Worm (Caenorhabditis elegans) whole organism, late embryonic: ENCODE data around the gene wdr-5.3.

ENCODE experiments used
- C38D4.7 ChIP-seq: fragments of 200-800 bp; sonication (Bioruptor generic); optimal IDR thresholded peaks from 2 replicates; lab custom pipeline; 2018; ENCODE audit warnings: mild to moderate bottlenecking, missing genetic modification characterization, moderate library complexity, missing compliant biosample characterization
- K02D7.2 ChIP-seq: sonication (generic microtip); optimal IDR thresholded peaks from 2 replicates; lab custom pipeline; 2017; ENCODE audit warnings: mild to moderate bottlenecking, missing genetic modification characterization, missing compliant biosample characterization
- T23F11.4 ChIP-seq: fragments of 200-800 bp; sonication (Bioruptor generic); optimal IDR thresholded peaks from 2 replicates; lab custom pipeline; 2018; ENCODE audit warnings: mild to moderate bottlenecking, missing genetic modification characterization, missing compliant biosample characterization
- ama-1 ChIP-seq: fragments of 150-350 bp; optimal IDR thresholded peaks from 2 replicates; lab custom pipeline; 2014
- ceh-14 ChIP-seq: sonication (generic microtip); optimal IDR thresholded peaks from 2 replicates; lab custom pipeline; 2016; ENCODE audit warnings: missing genotype, missing genetic modification characterization, missing compliant biosample characterization
- ceh-18 ChIP-seq: sonication (generic microtip); optimal IDR thresholded peaks from 2 replicates; lab custom pipeline; 2016; ENCODE audit warnings: missing genetic modification characterization, missing compliant biosample characterization
- ceh-19 ChIP-seq: fragments of 200-800 bp; sonication (Bioruptor generic); optimal IDR thresholded peaks from 2 replicates; lab custom pipeline; 2018; ENCODE audit warnings: mild to moderate bottlenecking, missing genetic modification characterization, missing compliant biosample characterization
- ceh-34 ChIP-seq: sonication (generic microtip); optimal IDR thresholded peaks from 2 replicates; lab custom pipeline; 2016; ENCODE audit warnings: mild to moderate bottlenecking, missing genetic modification characterization, missing compliant biosample characterization
- ceh-45 ChIP-seq: fragments of 200-800 bp; sonication (Bioruptor generic); IDR thresholded peaks from 2 replicates; pipeline ENCODE4 v1.3.6; 2022; ENCODE audit warnings: missing genetic modification reagents, missing genetic modification characterization, missing compliant biosample characterization
- ceh-48 ChIP-seq: sonication (generic microtip); optimal IDR thresholded peaks from 2 replicates; lab custom pipeline; 2016; ENCODE audit warnings: missing genetic modification characterization, inconsistent platforms, missing compliant biosample characterization
- ceh-6 ChIP-seq: fragments of 200-800 bp; sonication (Bioruptor generic); optimal IDR thresholded peaks from 2 replicates; lab custom pipeline; 2018; ENCODE audit warnings: mild to moderate bottlenecking, missing genetic modification characterization, missing compliant biosample characterization
- ceh-9 ChIP-seq: sonication (generic microtip); optimal IDR thresholded peaks from 2 replicates; lab custom pipeline; 2016; ENCODE audit warnings: mild to moderate bottlenecking, missing genetic modification characterization, inconsistent platforms, missing compliant biosample characterization
- dmd-4 ChIP-seq: sonication (generic microtip); optimal IDR thresholded peaks from 2 replicates; lab custom pipeline; 2016; ENCODE audit warnings: borderline replicate concordance, missing genetic modification characterization, missing compliant biosample characterization
- fkh-10 ChIP-seq: fragments of 150-350 bp; optimal IDR thresholded peaks from 2 replicates; lab custom pipeline; 2014; ENCODE audit warnings: missing biosample characterization, missing genetic modification reagents, missing genetic modification characterization
- hlh-15 ChIP-seq: sonication (generic microtip); optimal IDR thresholded peaks from 2 replicates; lab custom pipeline; 2016; ENCODE audit warnings: missing genetic modification characterization, missing compliant biosample characterization
- hlh-30 ChIP-seq: sonication (generic microtip); optimal IDR thresholded peaks from 2 replicates; lab custom pipeline; 2017; ENCODE audit warnings: antibody characterized with exemption, missing genetic modification characterization, missing compliant biosample characterization; ENCODE audit not compliant: insufficient read depth
- hlh-6 ChIP-seq: sonication (generic microtip); optimal IDR thresholded peaks from 2 replicates; lab custom pipeline; 2016; ENCODE audit warnings: missing genotype, missing genetic modification characterization, missing compliant biosample characterization
- hlh-8 ChIP-seq: sonication (generic microtip); optimal IDR thresholded peaks from 2 replicates; lab custom pipeline; 2016; ENCODE audit warnings: missing genotype, missing genetic modification characterization, missing compliant biosample characterization
- lin-11 ChIP-seq: fragments of 200-800 bp; sonication (Bioruptor generic); optimal IDR thresholded peaks from 2 replicates; lab custom pipeline; 2018; ENCODE audit warnings: mild to moderate bottlenecking, missing genetic modification characterization, missing compliant biosample characterization
- madf-2 ChIP-seq: sonication (generic microtip); optimal IDR thresholded peaks from 2 replicates; lab custom pipeline; 2017; ENCODE audit warnings: missing genetic modification characterization, missing compliant biosample characterization
- mec-3 ChIP-seq: sonication (generic microtip); optimal IDR thresholded peaks from 2 replicates; lab custom pipeline; 2016; ENCODE audit warnings: borderline replicate concordance, missing genetic modification characterization, missing compliant biosample characterization
- nfya-1 ChIP-seq: sonication (generic microtip); optimal IDR thresholded peaks from 2 replicates; lab custom pipeline; 2017; ENCODE audit warnings: missing genetic modification characterization, mild to moderate bottlenecking, missing compliant biosample characterization, antibody characterized with exemption, moderate library complexity
- nhr-11 ChIP-seq: fragments of 150-350 bp; optimal IDR thresholded peaks from 2 replicates; lab custom pipeline; 2014; ENCODE audit warnings: missing biosample characterization, missing genetic modification characterization
- nhr-232 ChIP-seq: sonication (generic microtip); optimal IDR thresholded peaks from 2 replicates; lab custom pipeline; 2016; ENCODE audit warnings: missing genetic modification characterization, missing compliant biosample characterization
- npax-4 ChIP-seq: sonication (generic microtip); optimal IDR thresholded peaks from 2 replicates; lab custom pipeline; 2016; ENCODE audit warnings: missing genetic modification characterization, missing compliant biosample characterization
- odd-2 ChIP-seq: sonication (generic microtip); optimal IDR thresholded peaks from 2 replicates; lab custom pipeline; 2017; ENCODE audit warnings: antibody characterized with exemption, mild to moderate bottlenecking, missing genetic modification characterization, missing compliant biosample characterization
- pax-1 ChIP-seq: fragments of 150-350 bp; optimal IDR thresholded peaks from 2 replicates; lab custom pipeline; 2014; ENCODE audit warnings: missing biosample characterization, missing genetic modification characterization
- pha-4 ChIP-seq: fragments of 150-350 bp; optimal IDR thresholded peaks from 2 replicates; lab custom pipeline; 2018; ENCODE audit warnings: missing biosample characterization, missing genetic modification reagents, missing genetic modification characterization
- ref-2 ChIP-seq: sonication (generic microtip); optimal IDR thresholded peaks from 2 replicates; lab custom pipeline; 2016; ENCODE audit warnings: missing genetic modification characterization, missing compliant biosample characterization
- sox-2 ChIP-seq: fragments of 200-800 bp; sonication (Bioruptor generic); IDR thresholded peaks from 2 replicates; pipeline ENCODE4 v1.3.6; 2022; ENCODE audit warnings: missing genetic modification reagents, missing genetic modification characterization, missing compliant biosample characterization
- syd-9 ChIP-seq: sonication (generic microtip); optimal IDR thresholded peaks from 2 replicates; lab custom pipeline; 2016; ENCODE audit warnings: mild to moderate bottlenecking, missing genetic modification characterization, moderate library complexity, missing compliant biosample characterization
- unc-3 ChIP-seq, 2 experiments: fragments of 200-800 bp in 1 of 2; sonication (Bioruptor generic) in 1 of 2; sonication (generic microtip) in 1 of 2; conservative IDR thresholded peaks in 1 of 2; optimal IDR thresholded peaks in 1 of 2; 2 replicates each; pipeline versions ENCODE4 v1.3.6 to Lab custom; 2016 to 2022; ENCODE audit warnings: missing compliant biosample characterization in 2 of 2, missing genetic modification characterization in 2 of 2, missing genetic modification reagents in 1 of 2
- unc-42 ChIP-seq: sonication (generic microtip); optimal IDR thresholded peaks from 2 replicates; lab custom pipeline; 2016; ENCODE audit warnings: missing genotype, missing genetic modification characterization, missing compliant biosample characterization
- unc-86 ChIP-seq: sonication (generic microtip); optimal IDR thresholded peaks from 2 replicates; lab custom pipeline; 2016; ENCODE audit warnings: missing genetic modification characterization, missing compliant biosample characterization
- zip-5 ChIP-seq: sonication (generic microtip); optimal IDR thresholded peaks from 2 replicates; lab custom pipeline; 2016; ENCODE audit warnings: missing genetic modification characterization, missing compliant biosample characterization

The wdr-5.3 gene

ce11 chrV:10695181-10695580 is 41.7 kb upstream of the wdr-5.3 start, which contains the start of gene C05A2.4:
TSS of gene C05A2.4 (plus strand) at chrV:10695481.
- TF ChIP-seq unc-86 (no peak), pax-1 (tag; lab: Kevin White, UChicago) (no peak), ceh-14 (tag; lab: Kevin White, UChicago) (no peak), ceh-48 (tag; lab: Kevin White, UChicago) (no peak), nfya-1 (tag; lab: Kevin White, UChicago) (no peak), zip-5 (tag; lab: Kevin White, UChicago) (no peak), hlh-15 (tag; lab: Kevin White, UChicago) (no peak), madf-2 (no peak), hlh-30 (tag; lab: Kevin White, UChicago) (no peak), syd-9 (tag; lab: Kevin White, UChicago) (no peak), sox-2 (GFP tag; lab: Robert Waterston, UW) (no peak)

ce11 chrV:10699122-10699521 is 37.8 kb upstream of the wdr-5.3 start:
- TF ChIP-seq odd-2 (tag; lab: Kevin White, UChicago) (no peak), lin-11 (tag; lab: Kevin White, UChicago) (no peak), dmd-4 (tag; lab: Kevin White, UChicago) (no peak), unc-3 (GFP tag; conservative IDR thresholded peaks at IDR 0.05; lab: Robert Waterston, UW) (no peak), unc-3 (tag; optimal IDR thresholded peaks at IDR 0.05; lab: Kevin White, UChicago) (no peak), ceh-9 (no peak), npax-4 (tag; lab: Kevin White, UChicago) (no peak), ceh-45 (GFP tag; lab: Robert Waterston, UW) (no peak), hlh-8 (tag; lab: Kevin White, UChicago) (no peak), pha-4 (no peak), ceh-34 (no peak), ceh-6 (GFP tag; lab: Kevin White, UChicago) (no peak), T23F11.4 (GFP tag; lab: Kevin White, UChicago) (no peak), ref-2 (tag; lab: Kevin White, UChicago) (no peak), ceh-19 (GFP tag; lab: Kevin White, UChicago) (no peak), nhr-11 (tag; lab: Kevin White, UChicago) (no peak), nhr-232 (tag; lab: Kevin White, UChicago) (no peak)
- TF ChIP-seq, all 69 proteins: peak for 0

ce11 chrV:10702249-10702648 is 34.7 kb upstream of the wdr-5.3 start, which contains the start of gene pph-1:
TSS of gene pph-1 (plus strand) at chrV:10702549.
- TF ChIP-seq K02D7.2 (tag; lab: Kevin White, UChicago) (no peak), dmd-4 (tag; lab: Kevin White, UChicago) (no peak), ama-1 (lab: Kevin White, UChicago) (no peak), unc-86 (no peak), fkh-10 (GFP tag; lab: Kevin White, UChicago) (no peak)
- TF ChIP-seq, all 69 proteins: peak for 0

- TF ChIP-seq C38D4.7 (GFP tag; lab: Kevin White, UChicago) (no peak), ceh-48 (tag; lab: Kevin White, UChicago) (no peak), hlh-6 (tag; lab: Kevin White, UChicago) (no peak), unc-42 (tag; lab: Kevin White, UChicago) (no peak), ceh-18 (no peak), npax-4 (tag; lab: Kevin White, UChicago) (no peak)
- TF ChIP-seq, all 69 proteins: peak for 0
These were observed 34.0 kb upstream of the wdr-5.3 start for ce11 chrV:10702910-10703309.

ce11 chrV:10708346-10708745 is 28.6 kb upstream of the wdr-5.3 start:
- TF ChIP-seq hlh-8 (tag; lab: Kevin White, UChicago): no peak
- no peak for TF ChIP-seq ceh-6 (GFP tag; lab: Kevin White, UChicago)
- no peak for TF ChIP-seq madf-2
- no peak for TF ChIP-seq ref-2 (tag; lab: Kevin White, UChicago)
- no peak for TF ChIP-seq ceh-34
- no peak for TF ChIP-seq zip-5 (tag; lab: Kevin White, UChicago)
- no peak for TF ChIP-seq mec-3 (tag; lab: Kevin White, UChicago)
